Fruit fly (Drosophila melanogaster) whole organism, embryonic: ENCODE results near the gene CG1622.

ENCODE experiments used
- BEAF-32 ChIP-seq: fragments of 200-800 bp; sonication (Bioruptor generic); optimal IDR thresholded peaks from 3 replicates; lab custom pipeline; 2017; ENCODE audit warnings: missing biosample characterization, missing genetic modification characterization, mild to moderate bottlenecking, moderate library complexity, missing genetic modification reagents
- CG10274 ChIP-seq: fragments of 200-800 bp; sonication (Bioruptor generic); optimal IDR thresholded peaks from 3 replicates; lab custom pipeline; 2017; ENCODE audit warnings: missing biosample characterization, mild to moderate bottlenecking, missing genetic modification characterization
- CG11398 ChIP-seq: fragments of 200-800 bp; sonication (Bioruptor generic); optimal IDR thresholded peaks from 2 replicates; lab custom pipeline; 2016; ENCODE audit warnings: missing biosample characterization, missing genetic modification characterization
- CG11695 ChIP-seq: fragments of 200-800 bp; sonication (Bioruptor generic); IDR thresholded peaks from 3 replicates; pipeline ENCODE4 v1.3.6; 2022; ENCODE audit warnings: missing biosample characterization, missing genetic modification characterization
- CG11723 ChIP-seq: fragments of 200-800 bp; sonication (Bioruptor generic); optimal IDR thresholded peaks from 2 replicates; lab custom pipeline; 2017; ENCODE audit warnings: missing biosample characterization, mild to moderate bottlenecking, missing genetic modification characterization
- CG14441 ChIP-seq: fragments of 200-800 bp; sonication (Bioruptor generic); IDR thresholded peaks from 2 replicates; pipeline ENCODE4 v1.3.6; 2022; ENCODE audit warnings: missing biosample characterization, missing genetic modification characterization
- CG15479 ChIP-seq: fragments of 200-800 bp; sonication (Bioruptor generic); optimal IDR thresholded peaks from 3 replicates; lab custom pipeline; 2019; ENCODE audit warnings: missing biosample characterization, mild to moderate bottlenecking, missing genetic modification characterization, moderate library complexity
- CG16813 ChIP-seq: fragments of 200-800 bp; sonication (Bioruptor generic); IDR thresholded peaks from 3 replicates; pipeline ENCODE4 v1.3.6; 2022; ENCODE audit warnings: missing biosample characterization, missing genetic modification characterization; ENCODE audit not compliant: partially characterized antibody
- CG16863 ChIP-seq: fragments of 200-800 bp; sonication (Bioruptor generic); optimal IDR thresholded peaks from 3 replicates; lab custom pipeline; 2016; ENCODE audit warnings: missing biosample characterization, missing genetic modification characterization
- CG17186 ChIP-seq: fragments of 200-800 bp; sonication (Bioruptor generic); optimal IDR thresholded peaks from 3 replicates; lab custom pipeline; 2017; ENCODE audit warnings: missing biosample characterization, missing genetic modification reagents, missing genetic modification characterization
- CG17612 ChIP-seq: fragments of 200-800 bp; sonication (Bioruptor generic); IDR thresholded peaks from 2 replicates; pipeline ENCODE4 v1.3.6; 2022; ENCODE audit warnings: missing biosample characterization, missing genetic modification characterization
- CG1832 ChIP-seq: fragments of 200-800 bp; sonication (Bioruptor generic); optimal IDR thresholded peaks from 2 replicates; lab custom pipeline; 2017; ENCODE audit warnings: missing biosample characterization, mild to moderate bottlenecking, missing genetic modification characterization, inconsistent platforms
- CG2678 ChIP-seq: fragments of 200-800 bp; sonication (Bioruptor generic); optimal IDR thresholded peaks from 3 replicates; lab custom pipeline; 2019; ENCODE audit warnings: missing biosample characterization, mild to moderate bottlenecking, missing genetic modification characterization, moderate library complexity
- CG2889 ChIP-seq: fragments of 200-800 bp; sonication (Bioruptor generic); IDR thresholded peaks from 3 replicates; pipeline ENCODE4 v1.3.6; 2022; ENCODE audit warnings: missing biosample characterization, missing genetic modification characterization
- CG31224 ChIP-seq: fragments of 200-800 bp; sonication (Bioruptor generic); IDR thresholded peaks from 2 replicates; pipeline ENCODE4 v1.3.6; 2022; ENCODE audit warnings: missing biosample characterization, missing genetic modification characterization
- CG3281 ChIP-seq: fragments of 200-800 bp; sonication (Bioruptor generic); optimal IDR thresholded peaks from 3 replicates; lab custom pipeline; 2017; ENCODE audit warnings: missing biosample characterization, mild to moderate bottlenecking, missing genetic modification characterization
- CG3847 ChIP-seq: fragments of 200-800 bp; sonication (Bioruptor generic); IDR thresholded peaks from 2 replicates; pipeline ENCODE4 v1.3.6; 2022; ENCODE audit warnings: missing biosample characterization, missing genetic modification characterization
- CG7928 ChIP-seq: fragments of 200-800 bp; sonication (Bioruptor generic); optimal IDR thresholded peaks from 2 replicates; lab custom pipeline; 2017; ENCODE audit warnings: missing biosample characterization, mild to moderate bottlenecking, missing genetic modification characterization
- CG9437 ChIP-seq: fragments of 200-800 bp; sonication (Bioruptor generic); optimal IDR thresholded peaks from 2 replicates; lab custom pipeline; 2018; ENCODE audit warnings: missing biosample characterization, mild to moderate bottlenecking, missing genetic modification characterization
- Chrac-16 ChIP-seq: fragments of 200-800 bp; sonication (Bioruptor generic); optimal IDR thresholded peaks from 3 replicates; lab custom pipeline; 2016; ENCODE audit warnings: missing biosample characterization, missing genetic modification characterization
- Dip2 ChIP-seq: fragments of 200-800 bp; sonication (Bioruptor generic); IDR thresholded peaks from 2 replicates; pipeline ENCODE4 v1.3.6; 2022; ENCODE audit warnings: missing biosample characterization, missing genetic modification characterization
- Hmx ChIP-seq: fragments of 200-800 bp; sonication (Bioruptor generic); optimal IDR thresholded peaks from 2 replicates; lab custom pipeline; 2016; ENCODE audit warnings: missing biosample characterization, missing genetic modification characterization
- Lpt ChIP-seq: fragments of >200 bp; optimal IDR thresholded peaks from 2 replicates; lab custom pipeline; 2018; ENCODE audit warnings: missing biosample characterization, missing genetic modification characterization
- Myb ChIP-seq: fragments of 200-800 bp; sonication (Bioruptor generic); optimal IDR thresholded peaks from 2 replicates; lab custom pipeline; 2016; ENCODE audit warnings: missing biosample characterization, missing genetic modification characterization
- NfI ChIP-seq: fragments of 200-800 bp; sonication (Bioruptor generic); optimal IDR thresholded peaks from 3 replicates; lab custom pipeline; 2018; ENCODE audit warnings: missing biosample characterization, mild to moderate bottlenecking, missing genetic modification characterization, moderate library complexity
- Pdp1 ChIP-seq, 2 experiments: fragments of 200-800 bp; sonication (Bioruptor generic); optimal IDR thresholded peaks; 3 replicates each; lab custom pipeline; 2016; ENCODE audit warnings: missing biosample characterization in 2 of 2, missing genetic modification characterization in 2 of 2, mild to moderate bottlenecking in 1 of 2, moderate library complexity in 1 of 2
- Side ChIP-seq: fragments of 200-800 bp; sonication (Bioruptor generic); optimal IDR thresholded peaks from 2 replicates; lab custom pipeline; 2016; ENCODE audit warnings: missing biosample characterization, missing genetic modification characterization
- TFAM ChIP-seq: fragments of 200-800 bp; sonication (Bioruptor generic); optimal IDR thresholded peaks from 2 replicates; lab custom pipeline; 2017; ENCODE audit warnings: missing biosample characterization, missing genetic modification characterization, inconsistent platforms
- Usf ChIP-seq: fragments of 200-800 bp; sonication (Bioruptor generic); optimal IDR thresholded peaks from 2 replicates; lab custom pipeline; 2017; ENCODE audit warnings: missing genotype, missing biosample characterization, missing genetic modification characterization
- ab ChIP-seq: fragments of 200-800 bp; sonication (Bioruptor generic); optimal IDR thresholded peaks from 2 replicates; lab custom pipeline; 2016; ENCODE audit warnings: missing biosample characterization, missing genetic modification characterization
- aop ChIP-seq: fragments of 200-800 bp; sonication (Bioruptor generic); IDR thresholded peaks from 2 replicates; pipeline ENCODE4 v1.3.6; 2022; ENCODE audit warnings: missing biosample characterization, missing genetic modification characterization
- ase ChIP-seq: fragments of 200-800 bp; sonication (Bioruptor generic); IDR thresholded peaks from 3 replicates; pipeline ENCODE4 v1.3.6; 2022; ENCODE audit warnings: missing biosample characterization, missing genetic modification characterization
- bsh ChIP-seq, 2 experiments: fragments of 200-800 bp; sonication (Bioruptor generic); optimal IDR thresholded peaks; 2 replicates each; lab custom pipeline; 2017 to 2018; ENCODE audit warnings: mild to moderate bottlenecking in 2 of 2, missing biosample characterization in 2 of 2, missing genetic modification characterization in 2 of 2, moderate library complexity in 1 of 2
- crc ChIP-seq: fragments of 200-800 bp; sonication (Bioruptor generic); optimal IDR thresholded peaks from 2 replicates; lab custom pipeline; 2016; ENCODE audit warnings: missing biosample characterization, missing genetic modification characterization
- dmrt99B ChIP-seq: fragments of 200-800 bp; sonication (Bioruptor generic); optimal IDR thresholded peaks from 2 replicates; lab custom pipeline; 2018; ENCODE audit warnings: missing biosample characterization, mild to moderate bottlenecking, missing genetic modification characterization, moderate library complexity
- esg ChIP-seq: fragments of 200-800 bp; sonication (Bioruptor generic); conservative IDR thresholded peaks from 2 replicates; pipeline ENCODE4 v1.3.6; 2022; ENCODE audit warnings: missing biosample characterization, missing genetic modification characterization
- fru ChIP-seq: fragments of >200 bp; optimal IDR thresholded peaks from 2 replicates; lab custom pipeline; 2017
- gce ChIP-seq: fragments of 200-800 bp; sonication (Bioruptor generic); IDR thresholded peaks from 3 replicates; pipeline ENCODE4 v1.3.6; 2022; ENCODE audit warnings: missing biosample characterization, missing genetic modification characterization
- kah ChIP-seq: fragments of 200-800 bp; sonication (Bioruptor generic); optimal IDR thresholded peaks from 2 replicates; lab custom pipeline; 2018; ENCODE audit warnings: missing biosample characterization, mild to moderate bottlenecking, missing genetic modification characterization
- knrl ChIP-seq: fragments of 200-800 bp; sonication (Bioruptor generic); IDR thresholded peaks from 3 replicates; pipeline ENCODE4 v1.3.6; 2022; ENCODE audit warnings: missing biosample characterization, missing genetic modification characterization; ENCODE audit not compliant: partially characterized antibody
- p53 ChIP-seq: fragments of 200-800 bp; sonication (Bioruptor generic); optimal IDR thresholded peaks from 2 replicates; lab custom pipeline; 2016; ENCODE audit warnings: missing biosample characterization, missing genetic modification characterization
- pan ChIP-seq, 4 experiments: fragments of >200 bp in 3 of 4; fragments of 200-800 bp in 1 of 4; sonication (Bioruptor generic) in 1 of 4; optimal IDR thresholded peaks in 3 of 4; IDR thresholded peaks in 1 of 4; 2 replicates each; pipeline versions ENCODE4 v1.3.6 to Lab custom; 2017 to 2022; ENCODE audit warnings: missing biosample characterization in 2 of 4, missing genetic modification characterization in 2 of 4, mixed read lengths in 1 of 4
- prd ChIP-seq, 3 experiments: fragments of >200 bp in 2 of 3; fragments of 200-800 bp in 1 of 3; sonication (Bioruptor generic) in 1 of 3; optimal IDR thresholded peaks in 2 of 3; IDR thresholded peaks in 1 of 3; 2 replicates in 2 of 3; 3 replicates in 1 of 3; pipeline versions ENCODE4 v1.3.6 to Lab custom; 2017 to 2022; ENCODE audit warnings: missing biosample characterization in 1 of 3, missing genetic modification characterization in 1 of 3
- pzg ChIP-seq: fragments of 200-800 bp; sonication (Bioruptor generic); optimal IDR thresholded peaks from 3 replicates; lab custom pipeline; 2018; ENCODE audit warnings: missing biosample characterization, mild to moderate bottlenecking, missing genetic modification characterization, moderate library complexity
- slp2 ChIP-seq: fragments of 200-800 bp; sonication (Bioruptor generic); optimal IDR thresholded peaks from 2 replicates; lab custom pipeline; 2016; ENCODE audit warnings: missing biosample characterization, missing genetic modification characterization
- sob ChIP-seq: fragments of 200-800 bp; sonication (Bioruptor generic); IDR thresholded peaks from 2 replicates; pipeline ENCODE4 v1.3.6; 2022; ENCODE audit warnings: missing biosample characterization, missing genetic modification characterization
- trh ChIP-seq: fragments of 200-800 bp; sonication (Bioruptor generic); optimal IDR thresholded peaks from 2 replicates; lab custom pipeline; 2016; ENCODE audit warnings: missing biosample characterization, missing genetic modification characterization
- unc-4 ChIP-seq: fragments of 200-800 bp; sonication (Bioruptor generic); IDR thresholded peaks from 2 replicates; pipeline ENCODE4 v1.3.6; 2022; ENCODE audit warnings: missing biosample characterization, missing genetic modification characterization; ENCODE audit not compliant: partially characterized antibody
- zen ChIP-seq: fragments of 200-800 bp; sonication (Bioruptor generic); optimal IDR thresholded peaks from 3 replicates; lab custom pipeline; 2018; ENCODE audit warnings: missing biosample characterization, mild to moderate bottlenecking, missing genetic modification characterization, moderate library complexity
- zen2 ChIP-seq: fragments of 200-800 bp; sonication (Bioruptor generic); IDR thresholded peaks from 3 replicates; pipeline ENCODE4 v1.3.6; 2022; ENCODE audit warnings: missing biosample characterization, missing genetic modification characterization; ENCODE audit not compliant: partially characterized antibody
- zfh2 ChIP-seq: fragments of 200-800 bp; sonication (Bioruptor generic); optimal IDR thresholded peaks from 2 replicates; lab custom pipeline; 2016; ENCODE audit warnings: missing biosample characterization, missing genetic modification characterization

Gene CG1622

dm6 chrX:13307189-13307588, 10.3 kb downstream of the CG1622 start (continued):
- no peak for TF ChIP-seq Lpt (GFP tag; lab: Kevin White, UChicago)
- no peak for TF ChIP-seq CG2889 (GFP tag; lab: Robert Waterston, UW)
- TF ChIP-seq CG17612 (GFP tag; lab: Robert Waterston, UW), result no peak
- TF ChIP-seq crc (GFP tag; lab: Kevin White, UChicago), result no peak
- TF ChIP-seq CG10274, result no peak
- TF ChIP-seq unc-4 (GFP tag; lab: Robert Waterston, UW), result no peak
- no peak for TF ChIP-seq CG3847 (GFP tag; lab: Robert Waterston, UW)
- no peak for TF ChIP-seq pzg (GFP tag; lab: Kevin White, UChicago)
- no peak for TF ChIP-seq kah (GFP tag; lab: Kevin White, UChicago)
- TF ChIP-seq bsh (GFP tag; optimal IDR thresholded peaks at IDR 0.05; lab: Kevin White, UChicago), result peak in 1 of 2 experiments; percentile 12
- TF ChIP-seq CG14441, result no peak
- TF ChIP-seq ase (GFP tag; lab: Robert Waterston, UW), result no peak
- TF ChIP-seq CG16813 (GFP tag; lab: Robert Waterston, UW), result no peak
- TF ChIP-seq Myb (GFP tag; lab: Kevin White, UChicago), result no peak
- no peak for TF ChIP-seq zfh2 (GFP tag; lab: Kevin White, UChicago)
- no peak for TF ChIP-seq Hmx (GFP tag; lab: Kevin White, UChicago)
- TF ChIP-seq CG7928 (GFP tag; lab: Kevin White, UChicago), result no peak
- no peak for TF ChIP-seq trh
- TF ChIP-seq CG11398 (GFP tag; lab: Kevin White, UChicago), result no peak
- no peak for TF ChIP-seq gce (GFP tag; lab: Robert Waterston, UW)
- TF ChIP-seq CG31224 (GFP tag; lab: Robert Waterston, UW), result no peak
- TF ChIP-seq CG16863 (GFP tag; lab: Kevin White, UChicago), result no peak
- no peak for TF ChIP-seq sob (GFP tag; lab: Robert Waterston, UW)
- peak; percentile 43 for TF ChIP-seq CG9437 (GFP tag; lab: Kevin White, UChicago)
- TF ChIP-seq TFAM, result no peak
- TF ChIP-seq zen (tag; lab: Kevin White, UChicago), result no peak
- TF ChIP-seq Pdp1 (GFP tag; optimal IDR thresholded peaks at IDR 0.05; lab: Kevin White, UChicago), result peak; percentile 1 to 8
- no peak for TF ChIP-seq Side (GFP tag; lab: Kevin White, UChicago)
- no peak for TF ChIP-seq Chrac-16 (GFP tag; lab: Kevin White, UChicago)
- TF ChIP-seq CG17186 (GFP tag; lab: Kevin White, UChicago), result no peak
- TF ChIP-seq knrl (GFP tag; lab: Robert Waterston, UW), result no peak
- no peak for TF ChIP-seq fru (lab: Kevin White, UChicago)
- TF ChIP-seq pan (optimal IDR thresholded peaks at IDR 0.05; lab: Kevin White, UChicago), result no peak
- TF ChIP-seq pan (GFP tag; optimal IDR thresholded peaks at IDR 0.05 in 1 of 2, IDR thresholded peaks at IDR 0.05 in 1 of 2), result no peak
- TF ChIP-seq prd (optimal IDR thresholded peaks at IDR 0.05; lab: Kevin White, UChicago), result no peak
- TF ChIP-seq prd (GFP tag; IDR thresholded peaks at IDR 0.05; lab: Robert Waterston, UW), result peak; percentile 32; the same call in 1 of the 3 replicates
- no peak for TF ChIP-seq slp2 (GFP tag; lab: Kevin White, UChicago)
- no peak for TF ChIP-seq CG1832 (GFP tag; lab: Kevin White, UChicago)
- TF ChIP-seq dmrt99B (tag; lab: Kevin White, UChicago), result peak; percentile 57
- no peak for TF ChIP-seq BEAF-32
- TF ChIP-seq aop, result no peak
- no peak for TF ChIP-seq ab
- TF ChIP-seq NfI (GFP tag; lab: Kevin White, UChicago), result peak; percentile 15
- TF ChIP-seq Dip2 (GFP tag; lab: Robert Waterston, UW), result no peak
- TF ChIP-seq zen2 (GFP tag; lab: Robert Waterston, UW), result no peak
- no peak for TF ChIP-seq p53 (GFP tag; lab: Kevin White, UChicago)
- TF ChIP-seq CG3281, result peak; percentile 13
- peak; percentile 32 for TF ChIP-seq CG11723
- peak; percentile 27; the same call in 1 of the 2 replicates for TF ChIP-seq esg (GFP tag; lab: Robert Waterston, UW)
- TF ChIP-seq Usf (GFP tag; lab: Kevin White, UChicago), result no peak
- no peak for TF ChIP-seq CG15479 (GFP tag; lab: Kevin White, UChicago)
- no peak for TF ChIP-seq CG11695 (GFP tag; lab: Robert Waterston, UW)
- TF ChIP-seq CG2678, result peak; percentile 66
